Fruit fly (Drosophila melanogaster) whole organism, embryonic: Measurements from ENCODE around the gene Srg2.

Source experiments
- CG14014 ChIP-seq: fragments of 200-800 bp; sonication (Bioruptor generic); IDR thresholded peaks from 2 replicates; pipeline ENCODE4 v1.3.6; 2022; ENCODE audit warnings: missing biosample characterization, missing genetic modification characterization
- CG33557 ChIP-seq: fragments of 200-800 bp; sonication (Bioruptor generic); optimal IDR thresholded peaks from 2 replicates; lab custom pipeline; 2019; ENCODE audit warnings: missing biosample characterization, mild to moderate bottlenecking, missing genetic modification characterization, moderate library complexity
- CG4328 ChIP-seq: fragments of 200-800 bp; sonication (Bioruptor generic); optimal IDR thresholded peaks from 3 replicates; lab custom pipeline; 2017; ENCODE audit warnings: missing biosample characterization, missing genetic modification reagents, missing genetic modification characterization
- CG7271 ChIP-seq: fragments of 200-800 bp; sonication (Bioruptor generic); optimal IDR thresholded peaks from 2 replicates; lab custom pipeline; 2018; ENCODE audit warnings: missing biosample characterization, mild to moderate bottlenecking, missing genetic modification characterization, moderate library complexity
- eve ChIP-seq, 2 experiments: fragments of >200 bp; optimal IDR thresholded peaks; 2 replicates each; lab custom pipeline; 2017; ENCODE audit warnings: missing biosample characterization in 2 of 2, missing genetic modification characterization in 2 of 2
- her ChIP-seq: fragments of 200-800 bp; sonication (Bioruptor generic); optimal IDR thresholded peaks from 2 replicates; lab custom pipeline; 2016; ENCODE audit warnings: missing biosample characterization, missing genetic modification characterization
- lola ChIP-seq, 3 experiments: fragments of >200 bp in 2 of 3; fragments of 200-800 bp in 1 of 3; sonication (Bioruptor generic) in 1 of 3; optimal IDR thresholded peaks; 2 replicates each; lab custom pipeline; 2017 to 2019; ENCODE audit warnings: missing biosample characterization in 3 of 3, missing genetic modification characterization in 3 of 3, mild to moderate bottlenecking in 1 of 3, moderate library complexity in 1 of 3

- TF ChIP-seq CG33557 (GFP tag; lab: Kevin White, UChicago) (no peak), her (GFP tag; lab: Kevin White, UChicago) (no peak), eve (GFP tag; optimal IDR thresholded peaks at IDR 0.05; lab: Kevin White, UChicago) (no peak), CG4328 (GFP tag; lab: Kevin White, UChicago) (no peak), lola (GFP tag; optimal IDR thresholded peaks at IDR 0.05; lab: Kevin White, UChicago) (no peak), CG7271 (tag; lab: Kevin White, UChicago) (no peak), CG14014 (GFP tag; lab: Robert Waterston, UW) (no peak)
These were observed 9.5 kb downstream of the Srg2 start for dm6 chr3L:10088415-10088814.
